Worm (Caenorhabditis elegans) whole organism, L1 larva: Measurements from ENCODE around the gene ZK673.6.

Source experiments
- C04F5.9 ChIP-seq: sonication (generic microtip); optimal IDR thresholded peaks from 2 replicates; lab custom pipeline; 2016; ENCODE audit warnings: missing genetic modification characterization, missing compliant biosample characterization
- C16A3.4 ChIP-seq: fragments of 150-350 bp; optimal IDR thresholded peaks from 2 replicates; lab custom pipeline; 2014; ENCODE audit warnings: missing biosample characterization, missing genetic modification characterization
- alr-1 ChIP-seq: fragments of 200-800 bp; sonication (Bioruptor generic); optimal IDR thresholded peaks from 2 replicates; lab custom pipeline; 2018; ENCODE audit warnings: borderline replicate concordance, mild to moderate bottlenecking, missing genetic modification characterization, missing compliant biosample characterization
- aly-2 ChIP-seq: fragments of 150-350 bp; optimal IDR thresholded peaks from 2 replicates; lab custom pipeline; 2014; ENCODE audit warnings: missing biosample characterization, missing genetic modification characterization
- ceh-63 ChIP-seq: fragments of 200-800 bp; sonication (Bioruptor generic); optimal IDR thresholded peaks from 2 replicates; lab custom pipeline; 2018; ENCODE audit warnings: mild to moderate bottlenecking, missing genetic modification characterization, missing compliant biosample characterization
- ceh-82 ChIP-seq, 3 experiments: fragments of 150-350 bp in 1 of 3; sonication (generic microtip) in 2 of 3; optimal IDR thresholded peaks; 2 replicates each; lab custom pipeline; 2014 to 2017; ENCODE audit warnings: missing biosample characterization in 3 of 3, missing genetic modification characterization in 3 of 3
- ceh-88 ChIP-seq: fragments of 200-800 bp; sonication (Bioruptor generic); IDR thresholded peaks from 2 replicates; pipeline ENCODE4 v1.3.6; 2022; ENCODE audit warnings: missing genetic modification characterization, missing compliant biosample characterization
- efl-1 ChIP-seq, 4 experiments: fragments of 150-350 bp; optimal IDR thresholded peaks in 3 of 4; peaks in 1 of 4; 1 replicate in 1 of 4; 2 replicates in 3 of 4; lab custom pipeline; 2014; ENCODE audit warnings: missing biosample characterization in 2 of 4, missing genetic modification characterization in 2 of 4, missing genetic modification reagents in 2 of 4
- elt-2 ChIP-seq: sonication (generic microtip); optimal IDR thresholded peaks from 2 replicates; lab custom pipeline; 2016; ENCODE audit warnings: missing genetic modification characterization, mild to moderate bottlenecking, inconsistent platforms, missing compliant biosample characterization, missing genetic modification reagents
- elt-3 ChIP-seq, 6 experiments: fragments of 150-350 bp in 1 of 6; sonication (generic microtip); optimal IDR thresholded peaks; 2 replicates each; lab custom pipeline; 2017 to 2018; ENCODE audit warnings: missing biosample characterization in 6 of 6, missing genetic modification characterization in 6 of 6, inconsistent platforms in 1 of 6
- fkh-10 ChIP-seq: sonication (generic microtip); optimal IDR thresholded peaks from 2 replicates; lab custom pipeline; 2017; ENCODE audit warnings: missing biosample characterization, missing genetic modification reagents, missing genetic modification characterization
- fkh-4 ChIP-seq: sonication (generic microtip); optimal IDR thresholded peaks from 2 replicates; lab custom pipeline; 2016; ENCODE audit warnings: missing compliant biosample characterization, missing genetic modification characterization, borderline replicate concordance
- grh-1 ChIP-seq: fragments of 200-800 bp; sonication (Bioruptor generic); IDR thresholded peaks from 2 replicates; pipeline ENCODE4 v1.3.6; 2022; ENCODE audit warnings: missing genetic modification reagents, missing genetic modification characterization, missing compliant biosample characterization
- hlh-17 ChIP-seq: fragments of 200-800 bp; sonication (Bioruptor generic); optimal IDR thresholded peaks from 2 replicates; lab custom pipeline; 2018; ENCODE audit warnings: missing genetic modification characterization, mild to moderate bottlenecking, missing compliant biosample characterization, moderate library complexity, borderline replicate concordance
- hlh-4 ChIP-seq: sonication (generic microtip); optimal IDR thresholded peaks from 2 replicates; lab custom pipeline; 2016; ENCODE audit warnings: mild to moderate bottlenecking, missing genetic modification characterization, missing compliant biosample characterization
- irx-1 ChIP-seq: sonication (generic microtip); optimal IDR thresholded peaks from 2 replicates; lab custom pipeline; 2016; ENCODE audit warnings: missing genetic modification characterization, missing compliant biosample characterization
- jun-1 ChIP-seq: fragments of 150-350 bp; optimal IDR thresholded peaks from 2 replicates; lab custom pipeline; 2014; ENCODE audit warnings: missing biosample characterization, missing genetic modification reagents, missing genetic modification characterization
- lin-39 ChIP-seq: fragments of 150-350 bp; optimal IDR thresholded peaks from 2 replicates; lab custom pipeline; 2014; ENCODE audit warnings: missing biosample characterization, missing genetic modification reagents, missing genetic modification characterization
- mdl-1 ChIP-seq, 2 experiments: fragments of 150-350 bp; optimal IDR thresholded peaks; 2 replicates each; lab custom pipeline; 2014 to 2017; ENCODE audit warnings: missing biosample characterization in 2 of 2, missing genetic modification characterization in 2 of 2, inconsistent platforms in 1 of 2
- mef-2 ChIP-seq: fragments of 150-350 bp; optimal IDR thresholded peaks from 2 replicates; lab custom pipeline; 2014; ENCODE audit warnings: missing biosample characterization, missing genetic modification characterization
- nhr-11 ChIP-seq: fragments of 150-350 bp; optimal IDR thresholded peaks from 2 replicates; lab custom pipeline; 2014; ENCODE audit warnings: missing biosample characterization, missing genetic modification characterization
- nhr-19 ChIP-seq: fragments of 200-800 bp; sonication (Bioruptor generic); conservative IDR thresholded peaks from 2 replicates; pipeline ENCODE4 v1.3.6; 2022; ENCODE audit warnings: missing genetic modification characterization, missing compliant biosample characterization
- nhr-20 ChIP-seq: sonication (generic microtip); optimal IDR thresholded peaks from 2 replicates; lab custom pipeline; 2016; ENCODE audit warnings: mild to moderate bottlenecking, missing genetic modification characterization, missing compliant biosample characterization
- nhr-237 ChIP-seq: fragments of 150-350 bp; optimal IDR thresholded peaks from 2 replicates; lab custom pipeline; 2014; ENCODE audit warnings: missing biosample characterization, missing genetic modification characterization
- nhr-28 ChIP-seq: fragments of 150-350 bp; optimal IDR thresholded peaks from 2 replicates; lab custom pipeline; 2014; ENCODE audit warnings: missing biosample characterization, missing genetic modification characterization
- nhr-85 ChIP-seq: sonication (generic microtip); peaks from one replicate; lab custom pipeline; 2016; ENCODE audit warnings: missing genetic modification characterization, inconsistent platforms, missing compliant biosample characterization
- pqm-1 ChIP-seq: sonication (generic microtip); optimal IDR thresholded peaks from 3 replicates; lab custom pipeline; 2017; ENCODE audit warnings: missing biosample characterization, missing genetic modification characterization
- skn-1 ChIP-seq: fragments of 150-350 bp; optimal IDR thresholded peaks from 2 replicates; lab custom pipeline; 2014; ENCODE audit warnings: missing biosample characterization, missing genetic modification characterization
- snpc-4 ChIP-seq: fragments of 150-350 bp; optimal IDR thresholded peaks from 2 replicates; lab custom pipeline; 2014; ENCODE audit warnings: missing biosample characterization, missing genetic modification characterization
- sptf-1 ChIP-seq: fragments of 150-350 bp; optimal IDR thresholded peaks from 2 replicates; lab custom pipeline; 2014; ENCODE audit warnings: missing biosample characterization, missing genetic modification characterization
- tbx-2 ChIP-seq: sonication (generic microtip); optimal IDR thresholded peaks from 2 replicates; lab custom pipeline; 2016; ENCODE audit warnings: missing genetic modification characterization, missing compliant biosample characterization
- unc-30 ChIP-seq: sonication (generic microtip); optimal IDR thresholded peaks from 2 replicates; lab custom pipeline; 2017; ENCODE audit warnings: missing biosample characterization, missing genetic modification characterization
- unc-86 ChIP-seq: sonication (generic microtip); optimal IDR thresholded peaks from 2 replicates; lab custom pipeline; 2016; ENCODE audit warnings: missing genetic modification characterization, missing compliant biosample characterization
- vab-15 ChIP-seq: sonication (generic microtip); optimal IDR thresholded peaks from 2 replicates; lab custom pipeline; 2017; ENCODE audit warnings: missing genotype, mild to moderate bottlenecking, missing genetic modification characterization, missing compliant biosample characterization
- zip-4 ChIP-seq: fragments of 200-800 bp; sonication (Bioruptor generic); optimal IDR thresholded peaks from 2 replicates; lab custom pipeline; 2018; ENCODE audit warnings: mild to moderate bottlenecking, missing genetic modification characterization, moderate library complexity, missing compliant biosample characterization

The ZK673.6 gene

DNA sequence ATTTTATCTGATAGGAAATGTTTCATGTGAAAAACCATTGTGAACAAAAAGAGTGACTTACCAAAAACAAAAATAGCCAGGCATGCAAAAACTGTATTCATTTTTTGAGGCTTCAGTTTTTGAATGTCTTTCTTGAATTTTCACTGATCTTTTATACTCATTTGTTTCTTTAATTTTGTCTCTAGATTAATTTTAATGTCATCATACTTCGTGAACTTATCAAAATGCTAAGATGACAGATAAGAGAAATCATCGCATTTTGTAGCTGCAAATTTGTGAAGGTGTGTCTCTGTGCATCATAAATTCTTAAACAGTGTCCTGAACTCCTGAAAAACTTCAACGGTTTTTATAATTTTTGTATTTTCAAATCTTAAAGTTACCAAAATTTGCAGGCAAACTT, 11.9 kb upstream of the ZK673.6 start, which contains the start of gene clec-58:
clec-58 (minus strand) TSS at position 101 of the 400 bp plus-strand sequence.
- TF ChIP-seq nhr-11 (tag; lab: Kevin White, UChicago) (no peak), efl-1 (optimal IDR thresholded peaks at IDR 0.05; lab: Kevin White, UChicago) (no peak), efl-1 (GFP tag; optimal IDR thresholded peaks at IDR 0.05 in 1 of 2; lab: Kevin White, UChicago) (peak in 1 of 2 experiments; percentile 47)

DNA sequence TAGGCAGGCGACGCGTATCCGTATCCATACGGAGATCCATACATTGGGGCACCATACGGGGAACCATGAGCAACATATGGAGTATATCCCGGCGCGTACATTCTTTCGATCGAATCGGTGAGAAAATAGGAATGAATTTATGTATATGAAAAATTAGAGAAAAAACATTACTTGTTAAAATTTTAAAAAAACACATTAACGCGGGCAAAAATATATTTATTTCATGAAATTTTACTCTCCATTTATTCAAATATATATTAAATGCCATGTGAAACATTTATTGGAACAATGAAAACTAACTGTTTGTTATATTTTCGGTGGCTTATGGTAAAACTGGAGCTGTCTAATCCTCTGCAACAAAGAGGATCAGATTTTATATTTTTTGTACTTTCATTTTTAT, 7.7 kb upstream of the ZK673.6 start, which contains the start of gene ZK666.2:
ZK666.2 (minus strand) TSS at position 101 of the 400 bp plus-strand sequence.
- no peak for TF ChIP-seq mdl-1 (tag; optimal IDR thresholded peaks at IDR 0.05; lab: Kevin White, UChicago)
- no peak for TF ChIP-seq mef-2 (tag; lab: Kevin White, UChicago)
- TF ChIP-seq C16A3.4 = no peak
- no peak for TF ChIP-seq aly-2 (tag; lab: Kevin White, UChicago)
- no peak for TF ChIP-seq grh-1 (GFP tag; lab: Robert Waterston, UW)
- no peak for TF ChIP-seq hlh-17 (GFP tag; lab: Kevin White, UChicago)
- TF ChIP-seq jun-1 (tag; lab: Kevin White, UChicago) = no peak
- TF ChIP-seq hlh-4 (tag; lab: Kevin White, UChicago) = no peak
- no peak for TF ChIP-seq skn-1
- TF ChIP-seq ceh-63 (GFP tag; lab: Kevin White, UChicago) = no peak
- TF ChIP-seq irx-1 = no peak
- no peak for TF ChIP-seq nhr-237 (tag; lab: Kevin White, UChicago)
- TF ChIP-seq fkh-4 (tag; lab: Kevin White, UChicago) = no peak
- no peak for TF ChIP-seq sptf-1 (tag; lab: Kevin White, UChicago)
- no peak for TF ChIP-seq pqm-1
- no peak for TF ChIP-seq alr-1 (tag; lab: Kevin White, UChicago)
- no peak for TF ChIP-seq ceh-82 (tag; optimal IDR thresholded peaks at IDR 0.05; lab: Kevin White, UChicago)

DNA sequence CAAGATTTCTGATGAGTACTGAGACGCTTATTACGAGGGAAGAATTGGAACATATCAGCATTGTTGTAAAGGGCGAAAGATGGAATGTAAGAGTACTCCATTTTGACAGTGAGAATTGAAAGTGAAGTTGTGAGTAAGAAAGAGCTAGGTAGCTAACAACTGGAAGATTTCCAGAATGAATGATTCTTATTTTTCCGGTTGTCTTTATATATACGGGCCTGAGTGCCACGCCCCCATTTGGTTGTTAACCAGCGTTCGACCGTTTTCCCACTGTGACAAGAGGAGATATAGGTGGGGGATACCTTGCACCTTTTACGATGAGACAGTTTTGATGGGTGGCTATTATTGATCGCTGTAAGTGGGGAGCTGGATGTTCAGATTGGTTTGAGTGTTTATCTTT, 7.1 kb upstream of the ZK673.6 start, which contains the start of gene ZK666.1:
ZK666.1 (minus strand) TSS at position 101 of the 400 bp plus-strand sequence.
- TF ChIP-seq elt-3 (tag; optimal IDR thresholded peaks at IDR 0.05; lab: Kevin White, UChicago) (no peak), nhr-19 (no peak), C04F5.9 (tag; lab: Kevin White, UChicago) (no peak), nhr-11 (tag; lab: Kevin White, UChicago) (no peak), pqm-1 (no peak), nhr-28 (no peak), mdl-1 (tag; optimal IDR thresholded peaks at IDR 0.05; lab: Kevin White, UChicago) (no peak), aly-2 (tag; lab: Kevin White, UChicago) (no peak)

DNA sequence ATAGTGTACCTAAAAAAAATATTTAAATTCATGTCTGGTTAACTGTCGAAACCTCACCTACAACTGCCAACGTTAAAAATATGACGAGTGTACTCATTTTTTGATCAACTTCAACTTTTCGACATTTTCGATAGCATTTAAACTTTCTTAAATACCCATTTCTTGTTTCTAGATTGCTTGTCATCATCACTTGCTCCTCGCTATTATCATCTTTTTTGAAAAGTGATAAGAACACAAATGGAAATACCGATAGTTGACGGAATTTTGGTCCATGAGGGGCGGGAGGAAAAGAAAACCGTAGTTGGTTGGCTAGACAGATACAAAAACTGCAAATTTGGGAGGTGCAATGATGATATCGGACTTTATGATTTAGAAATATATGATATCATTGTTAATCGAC, 6.0 kb upstream of the ZK673.6 start, which contains the start of gene clec-143:
clec-143 (minus strand) TSS at position 139 of the 400 bp plus-strand sequence.
- TF ChIP-seq ceh-63 (GFP tag; lab: Kevin White, UChicago) (no peak), vab-15 (tag; lab: Kevin White, UChicago) (no peak), elt-2 (peak; percentile 57), tbx-2 (tag; lab: Kevin White, UChicago) (no peak), jun-1 (tag; lab: Kevin White, UChicago) (no peak)

DNA sequence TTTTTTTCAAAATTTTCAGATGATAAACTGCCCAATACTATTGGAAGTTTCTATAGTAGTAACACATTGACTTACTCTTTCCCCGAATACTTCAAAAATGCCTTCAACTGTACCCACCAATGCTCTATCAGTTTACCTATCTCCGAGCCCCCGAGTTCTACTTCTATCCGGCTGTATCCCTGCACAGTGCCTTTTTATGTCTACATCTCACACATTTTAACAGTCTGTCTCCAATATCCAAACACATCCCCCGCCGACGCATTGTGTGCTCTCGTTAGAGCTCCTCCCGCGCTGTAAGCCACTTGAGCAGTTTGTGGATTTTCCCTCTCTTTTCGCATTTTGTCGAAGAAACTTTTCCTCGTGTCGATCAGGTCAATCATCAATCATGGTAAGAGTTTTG, 2.4 kb upstream of the ZK673.6 start, which contains the start of gene tnc-2:
tnc-2 (plus strand) TSS at position 301 of the 400 bp plus-strand sequence.
- TF ChIP-seq nhr-85 (tag; lab: Kevin White, UChicago) = no peak
- TF ChIP-seq lin-39 = no peak
- no peak for TF ChIP-seq nhr-237 (tag; lab: Kevin White, UChicago)
- no peak for TF ChIP-seq unc-30
- TF ChIP-seq unc-86 (tag; lab: Kevin White, UChicago) = no peak
- no peak for TF ChIP-seq fkh-4 (tag; lab: Kevin White, UChicago)
- no peak for TF ChIP-seq efl-1 (optimal IDR thresholded peaks at IDR 0.05; lab: Kevin White, UChicago)
- peak in 1 of 2 experiments; percentile 51 for TF ChIP-seq efl-1 (GFP tag; optimal IDR thresholded peaks at IDR 0.05 in 1 of 2; lab: Kevin White, UChicago)

DNA sequence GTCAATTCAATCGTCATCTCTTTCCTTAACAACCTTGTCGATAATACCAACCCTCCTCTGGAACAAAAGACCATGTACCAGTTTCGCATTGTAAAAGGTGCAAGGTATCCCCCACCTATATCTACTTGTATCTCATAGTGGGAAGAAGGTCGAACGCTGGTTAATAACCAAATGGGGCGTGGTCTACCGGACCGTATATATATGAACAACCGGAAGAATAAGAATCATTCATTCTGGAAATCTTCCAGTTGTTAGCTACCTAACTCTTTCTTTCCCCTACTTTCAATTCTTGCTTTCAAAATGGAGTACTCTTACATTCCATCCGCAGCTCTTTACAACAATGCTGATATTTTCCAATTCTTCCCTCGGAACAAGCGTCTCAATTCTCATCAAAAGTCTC, 2.9 kb downstream of the ZK673.6 start, which contains the start of gene ZK673.5:
ZK673.5 (plus strand) TSS at position 301 of the 400 bp plus-strand sequence.
- TF ChIP-seq nhr-237 (tag; lab: Kevin White, UChicago) (no peak), nhr-20 (no peak), fkh-10 (GFP tag; lab: Kevin White, UChicago) (no peak), zip-4 (GFP tag; lab: Kevin White, UChicago) (no peak), lin-39 (no peak), alr-1 (tag; lab: Kevin White, UChicago) (no peak), jun-1 (tag; lab: Kevin White, UChicago) (no peak), snpc-4 (tag; lab: Kevin White, UChicago) (no peak), ceh-88 (GFP tag; lab: Robert Waterston, UW) (no peak)
- TF ChIP-seq, all 84 proteins: peak for 0
